Worm (Caenorhabditis elegans): Measurements from ENCODE around the gene svop-1.

svop-1 gene

ce11 chrIII:8887184-8887801 is 2.0 kb upstream of the svop-1 start, which contains the start of gene famh-136 (continued):
- TF ChIP-seq hlh-8 (tag; optimal IDR thresholded peaks at IDR 0.05): no peak
- TF ChIP-seq ahr-1 (tag; optimal IDR thresholded peaks at IDR 0.05): peak; percentile 39
- no peak for TF ChIP-seq lim-6 (tag; optimal IDR thresholded peaks at IDR 0.05)
- TF ChIP-seq rnt-1 (tag; optimal IDR thresholded peaks at IDR 0.05): no peak
- no peak for TF ChIP-seq unc-86 (tag; optimal IDR thresholded peaks at IDR 0.05)
- no peak for TF ChIP-seq npax-4 (tag; optimal IDR thresholded peaks at IDR 0.05)
- no peak for TF ChIP-seq ref-2 (tag; optimal IDR thresholded peaks at IDR 0.05)
- TF ChIP-seq ttx-3 (tag; optimal IDR thresholded peaks at IDR 0.05): peak; percentile 26
- TF ChIP-seq ceh-19 (GFP tag; optimal IDR thresholded peaks at IDR 0.05): no peak
- TF ChIP-seq ceh-45 (GFP tag; IDR thresholded peaks at IDR 0.05): 0 out of 2 replicates have a peak, but pooled peaks have one; percentile 31
- TF ChIP-seq tbx-2 (tag; optimal IDR thresholded peaks at IDR 0.05): peak; percentile 36
- no peak for TF ChIP-seq F13H6.1 (tag; optimal IDR thresholded peaks at IDR 0.05)
- peak; percentile 17 for TF ChIP-seq ceh-48 (tag; optimal IDR thresholded peaks at IDR 0.05)
- TF ChIP-seq ceh-22 (tag; optimal IDR thresholded peaks at IDR 0.05): no peak
- no peak for TF ChIP-seq fkh-10 (GFP tag; optimal IDR thresholded peaks at IDR 0.05)
- no peak for TF ChIP-seq ama-1 (optimal IDR thresholded peaks at IDR 0.05)
- peak; percentile 7 for TF ChIP-seq fax-1 (tag; optimal IDR thresholded peaks at IDR 0.05)
- TF ChIP-seq ceh-9 (tag; optimal IDR thresholded peaks at IDR 0.05): no peak
- TF ChIP-seq pat-9 (tag; optimal IDR thresholded peaks at IDR 0.05): no peak
- no peak for TF ChIP-seq odd-2 (tag; optimal IDR thresholded peaks at IDR 0.05)
- TF ChIP-seq ceh-6 (GFP tag; optimal IDR thresholded peaks at IDR 0.05): no peak
- TF ChIP-seq unc-55 (GFP tag; optimal IDR thresholded peaks at IDR 0.05): peak; percentile 44
- TF ChIP-seq Y22D7AL.16 (tag; optimal IDR thresholded peaks at IDR 0.05): no peak
- TF ChIP-seq ceh-30 (tag; optimal IDR thresholded peaks at IDR 0.05): no peak
- TF ChIP-seq mec-3 (tag; optimal IDR thresholded peaks at IDR 0.05; ENCODE audit: borderline replicate concordance): no peak
- no peak for TF ChIP-seq tbx-7 (tag; optimal IDR thresholded peaks at IDR 0.05)
- 0 out of 2 replicates have a peak, but pooled peaks have one; percentile 31 for TF ChIP-seq unc-3 (GFP tag; conservative IDR thresholded peaks at IDR 0.05)
- TF ChIP-seq unc-3 (tag; optimal IDR thresholded peaks at IDR 0.05): no peak
- no peak for TF ChIP-seq fkh-6 (tag; optimal IDR thresholded peaks at IDR 0.05)
- peak; percentile 39 for TF ChIP-seq nhr-232 (tag; optimal IDR thresholded peaks at IDR 0.05)
- TF ChIP-seq nhr-11 (tag; optimal IDR thresholded peaks at IDR 0.05): no peak
- no peak for TF ChIP-seq ztf-16 (tag; optimal IDR thresholded peaks at IDR 0.05)
- TF ChIP-seq sdc-2 (tag; optimal IDR thresholded peaks at IDR 0.05): peak; percentile 17
- no peak for TF ChIP-seq zip-5 (tag; optimal IDR thresholded peaks at IDR 0.05)
- TF ChIP-seq hlh-15 (tag; optimal IDR thresholded peaks at IDR 0.05): no peak
- peak; percentile 65 for TF ChIP-seq unc-42 (tag; optimal IDR thresholded peaks at IDR 0.05)
- TF ChIP-seq hlh-6 (tag; optimal IDR thresholded peaks at IDR 0.05): no peak
- TF ChIP-seq T23F11.4 (GFP tag; optimal IDR thresholded peaks at IDR 0.05): no peak
- no peak for TF ChIP-seq elt-4 (tag; optimal IDR thresholded peaks at IDR 0.05)
- peak; percentile 20 for TF ChIP-seq ceh-31 (tag; optimal IDR thresholded peaks at IDR 0.05)
- no peak for TF ChIP-seq eyg-1 (tag; optimal IDR thresholded peaks at IDR 0.05)
- TF ChIP-seq che-1 (tag; optimal IDR thresholded peaks at IDR 0.05): no peak
- no peak for TF ChIP-seq pha-4 (tag; optimal IDR thresholded peaks at IDR 0.05)
- no peak for TF ChIP-seq K09A11.1 (tag; optimal IDR thresholded peaks at IDR 0.05; ENCODE audit: insufficient read depth)
- no peak for TF ChIP-seq pha-2 (tag; optimal IDR thresholded peaks at IDR 0.05)
- no peak for TF ChIP-seq ceh-2 (tag; optimal IDR thresholded peaks at IDR 0.05)
- TF ChIP-seq gmeb-2 (tag; optimal IDR thresholded peaks at IDR 0.05): peak; percentile 35
- peak; percentile 39 for TF ChIP-seq dve-1 (tag; optimal IDR thresholded peaks at IDR 0.05)
- no peak for TF ChIP-seq ceh-24 (tag; optimal IDR thresholded peaks at IDR 0.05)
- TF ChIP-seq C08G9.2 (tag; optimal IDR thresholded peaks at IDR 0.05): no peak
